Worm (Caenorhabditis elegans) whole organism, L1 larva: ENCODE measurements around the gene C15H9.11.

Source experiments
- C04F5.9 ChIP-seq: sonication (generic microtip); optimal IDR thresholded peaks from 2 replicates; lab custom pipeline; 2016; ENCODE audit warnings: missing genetic modification characterization, missing compliant biosample characterization
- C34B4.2 ChIP-seq: sonication (generic microtip); optimal IDR thresholded peaks from 2 replicates; lab custom pipeline; 2017; ENCODE audit warnings: mild to moderate bottlenecking, missing genetic modification characterization, missing compliant biosample characterization
- aly-2 ChIP-seq: fragments of 150-350 bp; optimal IDR thresholded peaks from 2 replicates; lab custom pipeline; 2014; ENCODE audit warnings: missing biosample characterization, missing genetic modification characterization
- ceh-63 ChIP-seq: fragments of 200-800 bp; sonication (Bioruptor generic); optimal IDR thresholded peaks from 2 replicates; lab custom pipeline; 2018; ENCODE audit warnings: mild to moderate bottlenecking, missing genetic modification characterization, missing compliant biosample characterization
- ceh-8 ChIP-seq: fragments of 200-800 bp; sonication (Bioruptor generic); optimal IDR thresholded peaks from 2 replicates; lab custom pipeline; 2018; ENCODE audit warnings: mild to moderate bottlenecking, missing genetic modification characterization, moderate library complexity, missing compliant biosample characterization
- ceh-82 ChIP-seq, 3 experiments: fragments of 150-350 bp in 1 of 3; sonication (generic microtip) in 2 of 3; optimal IDR thresholded peaks; 2 replicates each; lab custom pipeline; 2014 to 2017; ENCODE audit warnings: missing biosample characterization in 3 of 3, missing genetic modification characterization in 3 of 3
- ceh-90 ChIP-seq: sonication (generic microtip); optimal IDR thresholded peaks from 2 replicates; lab custom pipeline; 2016; ENCODE audit warnings: missing genetic modification characterization, missing compliant biosample characterization
- efl-3 ChIP-seq: fragments of 200-800 bp; sonication (Bioruptor generic); optimal IDR thresholded peaks from 2 replicates; lab custom pipeline; 2018; ENCODE audit warnings: mild to moderate bottlenecking, missing genetic modification characterization, missing compliant biosample characterization
- egl-13 ChIP-seq: sonication (generic microtip); optimal IDR thresholded peaks from 2 replicates; lab custom pipeline; 2016; ENCODE audit warnings: missing genotype, missing genetic modification reagents, missing genetic modification characterization, missing compliant biosample characterization
- egl-27 ChIP-seq, 2 experiments: fragments of 150-350 bp in 1 of 2; sonication (generic microtip); optimal IDR thresholded peaks; 3 replicates each; lab custom pipeline; 2017 to 2018; ENCODE audit warnings: missing biosample characterization in 2 of 2, missing genetic modification characterization in 2 of 2, missing genetic modification reagents in 2 of 2
- elt-2 ChIP-seq: sonication (generic microtip); optimal IDR thresholded peaks from 2 replicates; lab custom pipeline; 2016; ENCODE audit warnings: missing genetic modification characterization, mild to moderate bottlenecking, inconsistent platforms, missing compliant biosample characterization, missing genetic modification reagents
- ets-5 ChIP-seq: fragments of 200-800 bp; sonication (Bioruptor generic); IDR thresholded peaks from 2 replicates; pipeline ENCODE4 v1.3.6; 2022; ENCODE audit warnings: missing genetic modification characterization, missing compliant biosample characterization
- fkh-10 ChIP-seq: sonication (generic microtip); optimal IDR thresholded peaks from 2 replicates; lab custom pipeline; 2017; ENCODE audit warnings: missing biosample characterization, missing genetic modification reagents, missing genetic modification characterization
- fkh-4 ChIP-seq: sonication (generic microtip); optimal IDR thresholded peaks from 2 replicates; lab custom pipeline; 2016; ENCODE audit warnings: missing compliant biosample characterization, missing genetic modification characterization, borderline replicate concordance
- fos-1 ChIP-seq: fragments of 150-350 bp; optimal IDR thresholded peaks from 2 replicates; lab custom pipeline; 2014; ENCODE audit warnings: missing biosample characterization, missing genetic modification characterization
- hlh-17 ChIP-seq: fragments of 200-800 bp; sonication (Bioruptor generic); optimal IDR thresholded peaks from 2 replicates; lab custom pipeline; 2018; ENCODE audit warnings: missing genetic modification characterization, mild to moderate bottlenecking, missing compliant biosample characterization, moderate library complexity, borderline replicate concordance
- irx-1 ChIP-seq: sonication (generic microtip); optimal IDR thresholded peaks from 2 replicates; lab custom pipeline; 2016; ENCODE audit warnings: missing genetic modification characterization, missing compliant biosample characterization
- lin-13 ChIP-seq: fragments of 150-350 bp; optimal IDR thresholded peaks from 2 replicates; lab custom pipeline; 2014; ENCODE audit warnings: missing biosample characterization, missing genetic modification reagents, missing genetic modification characterization
- lin-35 ChIP-seq, 2 experiments: fragments of 150-350 bp; optimal IDR thresholded peaks; 2 replicates each; lab custom pipeline; 2014; ENCODE audit warnings: missing biosample characterization in 2 of 2, missing genetic modification characterization in 2 of 2, missing genetic modification reagents in 2 of 2
- lir-3 ChIP-seq: sonication (generic microtip); optimal IDR thresholded peaks from 2 replicates; lab custom pipeline; 2016; ENCODE audit warnings: mild to moderate bottlenecking, missing genetic modification characterization, moderate library complexity, missing compliant biosample characterization; ENCODE audit not compliant: poor library complexity
- mab-9 ChIP-seq: fragments of 200-800 bp; sonication (Bioruptor generic); IDR thresholded peaks from 2 replicates; pipeline ENCODE4 v1.3.6; 2022; ENCODE audit warnings: missing genetic modification reagents, missing genetic modification characterization, missing compliant biosample characterization
- mdl-1 ChIP-seq, 2 experiments: fragments of 150-350 bp; optimal IDR thresholded peaks; 2 replicates each; lab custom pipeline; 2014 to 2017; ENCODE audit warnings: missing biosample characterization in 2 of 2, missing genetic modification characterization in 2 of 2, inconsistent platforms in 1 of 2
- mef-2 ChIP-seq: fragments of 150-350 bp; optimal IDR thresholded peaks from 2 replicates; lab custom pipeline; 2014; ENCODE audit warnings: missing biosample characterization, missing genetic modification characterization
- mep-1 ChIP-seq: fragments of 150-350 bp; optimal IDR thresholded peaks from 2 replicates; lab custom pipeline; 2014; ENCODE audit warnings: missing biosample characterization, missing genetic modification characterization
- nhr-12 ChIP-seq: sonication (generic microtip); optimal IDR thresholded peaks from 2 replicates; lab custom pipeline; 2017; ENCODE audit warnings: missing biosample characterization, missing genetic modification characterization
- nhr-19 ChIP-seq: fragments of 200-800 bp; sonication (Bioruptor generic); conservative IDR thresholded peaks from 2 replicates; pipeline ENCODE4 v1.3.6; 2022; ENCODE audit warnings: missing genetic modification characterization, missing compliant biosample characterization
- nhr-237 ChIP-seq: fragments of 150-350 bp; optimal IDR thresholded peaks from 2 replicates; lab custom pipeline; 2014; ENCODE audit warnings: missing biosample characterization, missing genetic modification characterization
- nhr-71 ChIP-seq: sonication (generic microtip); optimal IDR thresholded peaks from 2 replicates; lab custom pipeline; 2016; ENCODE audit warnings: mild to moderate bottlenecking, missing genetic modification characterization, moderate library complexity, missing compliant biosample characterization
- nhr-77 ChIP-seq: fragments of 150-350 bp; optimal IDR thresholded peaks from 2 replicates; lab custom pipeline; 2014; ENCODE audit warnings: missing biosample characterization, missing genetic modification characterization
- nhr-84 ChIP-seq: sonication (generic microtip); optimal IDR thresholded peaks from 2 replicates; lab custom pipeline; 2017; ENCODE audit warnings: missing biosample characterization, missing genetic modification characterization
- nhr-85 ChIP-seq: sonication (generic microtip); peaks from one replicate; lab custom pipeline; 2016; ENCODE audit warnings: missing genetic modification characterization, inconsistent platforms, missing compliant biosample characterization
- nhr-90 ChIP-seq: sonication (generic microtip); optimal IDR thresholded peaks from 2 replicates; lab custom pipeline; 2016; ENCODE audit warnings: mild to moderate bottlenecking, missing genetic modification characterization, missing compliant biosample characterization; ENCODE audit not compliant: poor library complexity
- pag-3 ChIP-seq: sonication (generic microtip); optimal IDR thresholded peaks from 2 replicates; lab custom pipeline; 2017; ENCODE audit warnings: missing genetic modification characterization, mild to moderate bottlenecking, missing compliant biosample characterization, antibody characterized with exemption, borderline replicate concordance; ENCODE audit not compliant: insufficient read depth
- pax-3 ChIP-seq: fragments of 200-800 bp; sonication (Bioruptor generic); optimal IDR thresholded peaks from 2 replicates; lab custom pipeline; 2018; ENCODE audit warnings: mild to moderate bottlenecking, missing genetic modification characterization, moderate library complexity, missing compliant biosample characterization
- pqm-1 ChIP-seq: sonication (generic microtip); optimal IDR thresholded peaks from 3 replicates; lab custom pipeline; 2017; ENCODE audit warnings: missing biosample characterization, missing genetic modification characterization
- skn-1 ChIP-seq: fragments of 150-350 bp; optimal IDR thresholded peaks from 2 replicates; lab custom pipeline; 2014; ENCODE audit warnings: missing biosample characterization, missing genetic modification characterization
- snpc-4 ChIP-seq: fragments of 150-350 bp; optimal IDR thresholded peaks from 2 replicates; lab custom pipeline; 2014; ENCODE audit warnings: missing biosample characterization, missing genetic modification characterization
- snu-23 ChIP-seq: sonication (generic microtip); optimal IDR thresholded peaks from 2 replicates; lab custom pipeline; 2016; ENCODE audit warnings: missing genetic modification characterization, missing compliant biosample characterization
- sox-4 ChIP-seq: sonication (generic microtip); optimal IDR thresholded peaks from 2 replicates; lab custom pipeline; 2016; ENCODE audit warnings: missing genetic modification characterization, missing compliant biosample characterization
- sup-37 ChIP-seq: fragments of 200-800 bp; sonication (Bioruptor generic); optimal IDR thresholded peaks from 2 replicates; lab custom pipeline; 2018; ENCODE audit warnings: mild to moderate bottlenecking, missing genetic modification characterization, missing compliant biosample characterization
- tbx-2 ChIP-seq: sonication (generic microtip); optimal IDR thresholded peaks from 2 replicates; lab custom pipeline; 2016; ENCODE audit warnings: missing genetic modification characterization, missing compliant biosample characterization
- unc-130 ChIP-seq: fragments of 150-350 bp; optimal IDR thresholded peaks from 2 replicates; lab custom pipeline; 2017; ENCODE audit warnings: missing biosample characterization, missing genetic modification characterization, inconsistent platforms
- unc-30 ChIP-seq: sonication (generic microtip); optimal IDR thresholded peaks from 2 replicates; lab custom pipeline; 2017; ENCODE audit warnings: missing biosample characterization, missing genetic modification characterization
- unc-98 ChIP-seq: fragments of 200-800 bp; sonication (Bioruptor generic); IDR thresholded peaks from 2 replicates; pipeline ENCODE4 v1.3.6; 2022; ENCODE audit warnings: missing genetic modification characterization, missing compliant biosample characterization
- xbp-1 ChIP-seq: sonication (generic microtip); optimal IDR thresholded peaks from 2 replicates; lab custom pipeline; 2016; ENCODE audit warnings: missing genetic modification characterization, missing compliant biosample characterization
- zip-4 ChIP-seq: fragments of 200-800 bp; sonication (Bioruptor generic); optimal IDR thresholded peaks from 2 replicates; lab custom pipeline; 2018; ENCODE audit warnings: mild to moderate bottlenecking, missing genetic modification characterization, moderate library complexity, missing compliant biosample characterization
- ztf-11 ChIP-seq, 2 experiments: sonication (generic microtip); optimal IDR thresholded peaks; 2 replicates each; lab custom pipeline; 2016 to 2017; ENCODE audit warnings: missing genetic modification characterization in 2 of 2, missing biosample characterization in 1 of 2, missing compliant biosample characterization in 1 of 2
- ztf-4 ChIP-seq: fragments of 150-350 bp; optimal IDR thresholded peaks from 2 replicates; lab custom pipeline; 2014; ENCODE audit warnings: missing biosample characterization, missing genetic modification characterization

C15H9.11 gene

ce11 chrX:6091967-6092366, 11.2 kb downstream of the C15H9.11 start, which contains the start of gene hsp-3 (continued):
- TF ChIP-seq ztf-11 (tag; optimal IDR thresholded peaks at IDR 0.05; lab: Kevin White, UChicago) (peak in 1 of 2 experiments; percentile 93), unc-30 (no peak), irx-1 (tag; lab: Kevin White, UChicago) (peak; percentile 91), pax-3 (tag; lab: Kevin White, UChicago) (peak; percentile 95), ceh-8 (peak; percentile 88), mef-2 (peak; percentile 76), skn-1 (tag; lab: Kevin White, UChicago) (peak; percentile 96), lin-35 (GFP tag; optimal IDR thresholded peaks at IDR 0.05; lab: Kevin White, UChicago) (peak; percentile 87 to 92), nhr-85 (tag; lab: Kevin White, UChicago) (peak; percentile 99), fkh-10 (GFP tag; lab: Kevin White, UChicago) (peak; percentile 87), lir-3 (tag; lab: Kevin White, UChicago) (peak; percentile 89), fos-1 (tag; lab: Kevin White, UChicago) (peak; percentile 93), nhr-77 (tag; lab: Kevin White, UChicago) (peak; percentile 96), nhr-84 (no peak), efl-3 (GFP tag; lab: Kevin White, UChicago) (peak; percentile 49), ztf-4 (tag; lab: Kevin White, UChicago) (peak; percentile 90), nhr-237 (tag; lab: Kevin White, UChicago) (peak; percentile 88), mdl-1 (tag; optimal IDR thresholded peaks at IDR 0.05; lab: Kevin White, UChicago) (peak in 1 of 2 experiments; percentile 98), mab-9 (GFP tag; lab: Robert Waterston, UW) (peak; percentile 90), xbp-1 (peak; percentile 100), unc-130 (tag; lab: Kevin White, UChicago) (peak; percentile 33), C34B4.2 (tag; lab: Kevin White, UChicago) (peak; percentile 44), egl-27 (tag; optimal IDR thresholded peaks at IDR 0.05; lab: Kevin White, UChicago) (peak; percentile 79 to 88), C04F5.9 (tag; lab: Kevin White, UChicago) (peak; percentile 85), ceh-63 (no peak), ceh-82 (tag; optimal IDR thresholded peaks at IDR 0.05; lab: Kevin White, UChicago) (peak; percentile 94 to 97 (median 95)), egl-13 (peak; percentile 92), nhr-71 (tag; lab: Kevin White, UChicago) (peak; percentile 99), pqm-1 (tag; lab: Kevin White, UChicago) (peak; percentile 2), mep-1 (tag; lab: Kevin White, UChicago) (peak; percentile 92), fkh-4 (tag; lab: Kevin White, UChicago) (peak; percentile 11), zip-4 (GFP tag; lab: Kevin White, UChicago) (peak; percentile 86)
- TF ChIP-seq, all 84 proteins: peak for 66

- TF ChIP-seq ceh-63: no peak
- TF ChIP-seq nhr-71 (tag; lab: Kevin White, UChicago): peak; percentile 16
Measured at ce11 chrX:6090779-6091178, 12.4 kb downstream of the C15H9.11 start.

DNA sequence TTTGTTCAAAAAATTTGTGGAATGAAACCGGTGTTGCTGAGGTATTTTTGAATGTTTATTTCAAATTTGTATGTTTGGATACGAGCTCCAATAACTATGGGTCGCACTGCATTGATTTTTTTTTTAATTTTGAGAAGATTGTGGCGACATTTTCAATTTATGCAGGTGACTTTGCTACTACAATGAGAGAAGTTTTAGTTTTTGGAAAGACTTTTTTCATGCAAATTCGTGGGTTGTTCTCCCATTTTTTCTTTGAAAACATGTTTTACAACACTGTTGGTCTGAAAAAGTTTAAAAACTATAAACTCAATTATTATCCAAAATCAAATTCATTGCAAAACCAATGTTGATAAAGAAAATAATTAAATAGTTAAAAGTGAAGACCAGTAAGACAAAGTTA, 14.5 kb downstream of the C15H9.11 start:
- no peak for TF ChIP-seq lin-13
- no peak for TF ChIP-seq pax-3 (tag; lab: Kevin White, UChicago)
- no peak for TF ChIP-seq hlh-17 (GFP tag; lab: Kevin White, UChicago)
- TF ChIP-seq ets-5 (GFP tag; lab: Robert Waterston, UW): no peak
- no peak for TF ChIP-seq unc-98
- peak; percentile 25 for TF ChIP-seq xbp-1
- TF ChIP-seq snpc-4 (tag; lab: Kevin White, UChicago): no peak
- TF ChIP-seq nhr-90 (tag; lab: Kevin White, UChicago): peak; percentile 3
- peak; percentile 98 for TF ChIP-seq aly-2 (tag; lab: Kevin White, UChicago)
- TF ChIP-seq sox-4: no peak
- no peak for TF ChIP-seq mep-1 (tag; lab: Kevin White, UChicago)
- no peak for TF ChIP-seq nhr-19
- no peak for TF ChIP-seq ceh-90 (tag; lab: Kevin White, UChicago)
- no peak for TF ChIP-seq pag-3 (tag; lab: Kevin White, UChicago)
- TF ChIP-seq tbx-2: no peak
- TF ChIP-seq snu-23: no peak
- TF ChIP-seq irx-1 (tag; lab: Kevin White, UChicago): no peak
- TF ChIP-seq nhr-237 (tag; lab: Kevin White, UChicago): no peak
- TF ChIP-seq sup-37 (GFP tag; lab: Kevin White, UChicago): no peak
- TF ChIP-seq ztf-11 (tag; optimal IDR thresholded peaks at IDR 0.05; lab: Kevin White, UChicago): no peak
- no peak for TF ChIP-seq egl-27 (tag; optimal IDR thresholded peaks at IDR 0.05; lab: Kevin White, UChicago)
- TF ChIP-seq mef-2: no peak
- no peak for TF ChIP-seq nhr-12 (tag; lab: Kevin White, UChicago)
- TF ChIP-seq elt-2 (tag; lab: Kevin White, UChicago): peak; percentile 27
